Worm (Caenorhabditis elegans) whole organism, early embryonic: ENCODE results near the gene abcf-3.

Source experiments
- ama-1 ChIP-seq: fragments of 150-350 bp; optimal IDR thresholded peaks from 2 replicates; lab custom pipeline; 2014
- flt-1 ChIP-seq: fragments of 200-800 bp; sonication (Bioruptor generic); IDR thresholded peaks from 2 replicates; pipeline ENCODE4 v1.3.6; 2022; ENCODE audit warnings: missing genetic modification characterization, missing compliant biosample characterization
- hmbx-1 ChIP-seq: sonication (generic microtip); optimal IDR thresholded peaks from 2 replicates; lab custom pipeline; 2016; ENCODE audit warnings: mild to moderate bottlenecking, missing genetic modification characterization, missing compliant biosample characterization
- hnd-1 ChIP-seq: sonication (generic microtip); optimal IDR thresholded peaks from 2 replicates; lab custom pipeline; 2016; ENCODE audit warnings: missing genetic modification characterization, missing compliant biosample characterization
- scrt-1 ChIP-seq: fragments of 200-800 bp; sonication (Bioruptor generic); IDR thresholded peaks from 2 replicates; pipeline ENCODE4 v1.3.6; 2022; ENCODE audit warnings: missing genetic modification characterization, missing compliant biosample characterization
- sea-1 ChIP-seq: fragments of 200-800 bp; sonication (Bioruptor generic); conservative IDR thresholded peaks from 2 replicates; pipeline ENCODE4 v1.3.6; 2022; ENCODE audit warnings: missing genetic modification characterization, missing compliant biosample characterization
- tbx-11 ChIP-seq: fragments of 200-800 bp; sonication (Bioruptor generic); IDR thresholded peaks from 2 replicates; pipeline ENCODE4 v1.3.6; 2022; ENCODE audit warnings: missing genetic modification characterization, missing compliant biosample characterization

- no peak for TF ChIP-seq hnd-1 (tag; lab: Kevin White, UChicago)
- TF ChIP-seq scrt-1 (GFP tag; lab: Robert Waterston, UW): no peak
- no peak for TF ChIP-seq sea-1
- TF ChIP-seq tbx-11 (GFP tag; lab: Robert Waterston, UW): no peak
- TF ChIP-seq flt-1: no peak
- TF ChIP-seq ama-1 (lab: Kevin White, UChicago): no peak
- TF ChIP-seq hmbx-1 (tag; lab: Kevin White, UChicago): no peak
Observed at ce11 chrIII:6141532-6141931, 31.7 kb upstream of the abcf-3 start.
